Fruit fly (Drosophila melanogaster) whole organism, wandering third instar larva: ENCODE results near the gene Myo28B1.

Experiments
- CG32264 ChIP-seq: fragments of 200-800 bp; sonication (Bioruptor generic); optimal IDR thresholded peaks from 2 replicates; lab custom pipeline; 2016; ENCODE audit warnings: missing biosample characterization, missing genetic modification characterization
- fru ChIP-seq: fragments of 200-800 bp; sonication (Bioruptor generic); optimal IDR thresholded peaks from 3 replicates; lab custom pipeline; 2016; ENCODE audit warnings: missing biosample characterization, mild to moderate bottlenecking, missing genetic modification characterization
- psq ChIP-seq: fragments of 200-800 bp; sonication (Bioruptor generic); optimal IDR thresholded peaks from 3 replicates; lab custom pipeline; 2017; ENCODE audit warnings: missing biosample characterization, mild to moderate bottlenecking, missing genetic modification characterization, moderate library complexity
- rgr ChIP-seq: fragments of 200-800 bp; sonication (Bioruptor generic); optimal IDR thresholded peaks from 3 replicates; lab custom pipeline; 2016; ENCODE audit warnings: missing biosample characterization, mild to moderate bottlenecking, missing genetic modification characterization
- tai ChIP-seq: sonication (Bioruptor generic); optimal IDR thresholded peaks from 2 replicates; lab custom pipeline; 2016; ENCODE audit warnings: missing biosample characterization, missing genetic modification characterization
- usp ChIP-seq: fragments of >200 bp; optimal IDR thresholded peaks from 2 replicates; lab custom pipeline; 2017; ENCODE audit warnings: missing biosample characterization, missing genetic modification characterization

dm6 chr2L:7619234-7619633 is 46.6 kb upstream of the Myo28B1 start:
- TF ChIP-seq tai (GFP tag; lab: Kevin White, UChicago) (no peak), psq (GFP tag; lab: Kevin White, UChicago) (peak; percentile 51), usp (GFP tag; lab: Kevin White, UChicago) (no peak), rgr (peak; percentile 46), CG32264 (no peak), fru (GFP tag; lab: Kevin White, UChicago) (peak; percentile 66)
